Fruit fly (Drosophila melanogaster): ENCODE measurements around the gene pb.

pb gene

dm6 chr3R:6741983-6742382 lies at the start of gene pb:
pb (minus strand) TSS chr3R:6742063.
- no peak for TF ChIP-seq pan (optimal IDR thresholded peaks at IDR 0.05)
- TF ChIP-seq EcR (GFP tag; optimal IDR thresholded peaks at IDR 0.05) = no peak
- TF ChIP-seq Dll (optimal IDR thresholded peaks at IDR 0.05) = no peak
- TF ChIP-seq usp (GFP tag; optimal IDR thresholded peaks at IDR 0.05) = no peak

- no peak for TF ChIP-seq psq (optimal IDR thresholded peaks at IDR 0.05)
- peak; percentile 73 for TF ChIP-seq CG8478 (optimal IDR thresholded peaks at IDR 0.05)
- TF ChIP-seq usp (GFP tag; optimal IDR thresholded peaks at IDR 0.05) = no peak
- no peak for TF ChIP-seq pan (optimal IDR thresholded peaks at IDR 0.05)
- TF ChIP-seq Dll (optimal IDR thresholded peaks at IDR 0.05) = peak; percentile 71
- TF ChIP-seq EcR (GFP tag; optimal IDR thresholded peaks at IDR 0.05) = no peak
Measured at dm6 chr3R:6791189-6791886, 49.5 kb upstream of the pb start, which contains the start of gene Dfd. Dfd (plus strand) TSS chr3R:6791836.

DNA sequence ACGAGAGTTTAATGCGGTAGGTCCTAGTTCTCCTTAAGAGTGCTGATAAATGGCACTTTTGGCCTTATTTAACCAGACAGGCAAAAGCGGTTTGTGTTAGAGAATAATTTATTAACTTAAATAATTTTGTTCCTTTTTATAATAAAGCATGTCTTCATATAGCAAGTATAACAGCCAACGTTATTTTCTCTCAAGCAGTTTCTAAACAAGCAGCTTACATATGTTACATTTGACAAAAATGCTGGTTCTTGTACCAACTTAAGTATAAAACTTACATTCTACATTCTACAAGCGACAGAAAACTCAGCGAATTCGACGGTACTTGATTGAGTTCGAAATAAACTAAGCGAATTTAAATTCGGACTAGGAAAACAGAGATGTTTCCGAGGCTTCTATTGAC lies 38.1 kb upstream of the pb start:
- TF ChIP-seq psq (optimal IDR thresholded peaks at IDR 0.05) = no peak
- TF ChIP-seq pan (optimal IDR thresholded peaks at IDR 0.05) = no peak
- no peak for TF ChIP-seq usp (GFP tag; optimal IDR thresholded peaks at IDR 0.05)
- no peak for TF ChIP-seq Dll (optimal IDR thresholded peaks at IDR 0.05)
- no peak for TF ChIP-seq EcR (GFP tag; optimal IDR thresholded peaks at IDR 0.05)
- TF ChIP-seq CG8478 (optimal IDR thresholded peaks at IDR 0.05) = no peak

- no peak for TF ChIP-seq usp (GFP tag; optimal IDR thresholded peaks at IDR 0.05)
- no peak for TF ChIP-seq pan (optimal IDR thresholded peaks at IDR 0.05)
- TF ChIP-seq psq (optimal IDR thresholded peaks at IDR 0.05) = no peak
- no peak for TF ChIP-seq CG8478 (optimal IDR thresholded peaks at IDR 0.05)
- TF ChIP-seq Dll (optimal IDR thresholded peaks at IDR 0.05) = no peak
- TF ChIP-seq EcR (GFP tag; optimal IDR thresholded peaks at IDR 0.05) = no peak
Measured at dm6 chr3R:6776797-6777196, 34.9 kb upstream of the pb start.

dm6 chr3R:6771797-6772196 lies 29.9 kb upstream of the pb start:
- no peak for TF ChIP-seq usp (GFP tag; optimal IDR thresholded peaks at IDR 0.05)
- no peak for TF ChIP-seq CG8478 (optimal IDR thresholded peaks at IDR 0.05)
- no peak for TF ChIP-seq pan (optimal IDR thresholded peaks at IDR 0.05)

DNA sequence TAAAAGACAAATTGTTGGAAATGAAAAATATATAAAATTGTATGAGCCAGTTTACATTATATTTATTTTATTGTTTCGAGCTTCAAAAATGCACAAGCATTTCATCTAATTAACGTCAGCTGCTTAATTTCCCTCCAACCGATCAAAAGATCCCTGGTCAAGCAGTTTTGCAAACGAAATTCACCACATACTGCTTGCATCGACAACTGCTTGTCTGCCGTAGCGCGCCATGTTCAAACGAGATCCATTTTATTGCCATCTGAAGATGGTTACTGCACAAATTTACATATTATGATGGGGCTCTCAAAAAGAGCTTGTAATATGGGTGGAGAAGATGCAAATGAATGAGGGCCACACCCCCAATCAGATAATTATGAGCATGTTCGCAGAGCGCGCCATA lies 26.4 kb upstream of the pb start:
- TF ChIP-seq psq (optimal IDR thresholded peaks at IDR 0.05) = no peak
- no peak for TF ChIP-seq pan (optimal IDR thresholded peaks at IDR 0.05)
- no peak for TF ChIP-seq EcR (GFP tag; optimal IDR thresholded peaks at IDR 0.05)
- TF ChIP-seq Dll (optimal IDR thresholded peaks at IDR 0.05) = no peak

DNA sequence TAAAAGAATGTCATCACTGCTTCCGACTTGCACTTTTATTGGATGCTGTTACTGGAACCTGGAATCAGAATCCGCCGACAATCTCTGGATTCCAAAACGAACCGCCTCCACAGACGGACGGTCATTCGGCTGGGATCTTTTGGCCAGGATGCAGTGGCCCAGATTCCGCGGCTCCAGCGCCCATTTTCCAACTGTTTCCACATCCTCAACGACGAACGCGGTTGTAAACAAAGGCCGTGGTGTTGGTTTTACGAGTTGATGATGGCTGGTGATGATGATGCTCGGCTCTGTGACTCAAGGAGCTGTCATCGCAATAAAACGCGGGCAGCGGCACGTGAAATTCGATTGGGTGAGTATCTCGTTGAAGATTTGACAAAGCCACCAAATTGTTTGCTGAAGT lies 25.1 kb upstream of the pb start:
- TF ChIP-seq CG8478 (optimal IDR thresholded peaks at IDR 0.05) = no peak
- no peak for TF ChIP-seq pan (optimal IDR thresholded peaks at IDR 0.05)
- no peak for TF ChIP-seq EcR (GFP tag; optimal IDR thresholded peaks at IDR 0.05)
- no peak for TF ChIP-seq psq (optimal IDR thresholded peaks at IDR 0.05)
- TF ChIP-seq usp (GFP tag; optimal IDR thresholded peaks at IDR 0.05) = no peak
- TF ChIP-seq Dll (optimal IDR thresholded peaks at IDR 0.05) = no peak

dm6 chr3R:6766171-6766591 lies 24.3 kb upstream of the pb start:
- TF ChIP-seq EcR (GFP tag; optimal IDR thresholded peaks at IDR 0.05) (no peak), usp (GFP tag; optimal IDR thresholded peaks at IDR 0.05) (no peak), psq (optimal IDR thresholded peaks at IDR 0.05) (no peak), pan (optimal IDR thresholded peaks at IDR 0.05) (no peak)

- TF ChIP-seq psq (optimal IDR thresholded peaks at IDR 0.05) (no peak), Dll (optimal IDR thresholded peaks at IDR 0.05) (no peak), usp (GFP tag; optimal IDR thresholded peaks at IDR 0.05) (no peak)
Measured at dm6 chr3R:6764848-6765247, 23.0 kb upstream of the pb start.

DNA sequence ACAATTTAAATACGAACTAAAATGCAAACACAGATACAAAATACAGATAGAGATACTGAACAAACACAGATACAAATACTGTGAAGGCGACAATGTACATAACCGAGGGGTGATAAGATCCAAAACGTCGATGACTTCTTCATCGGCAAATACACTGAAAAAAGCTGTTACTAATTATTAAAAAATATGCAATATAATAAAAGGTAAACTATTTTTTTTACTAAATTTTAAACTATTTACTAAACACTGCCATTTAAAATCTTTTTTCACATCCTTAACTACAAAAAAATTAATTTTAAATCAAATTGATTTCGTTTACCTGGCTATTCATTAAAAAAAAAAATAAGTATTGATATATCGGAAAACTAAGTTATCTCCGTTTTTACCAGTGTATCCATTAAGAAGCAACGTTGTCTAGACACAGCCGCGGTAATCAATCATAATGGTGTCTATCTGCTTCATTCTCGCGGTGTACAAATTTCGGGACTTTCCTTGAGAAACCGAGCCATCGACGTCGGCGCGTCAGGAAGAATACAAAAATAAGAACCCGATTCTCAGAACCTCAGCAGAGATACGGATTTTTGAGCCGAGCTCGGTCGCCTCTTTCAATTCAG lies 21.0 kb upstream of the pb start:
- no peak for TF ChIP-seq psq (optimal IDR thresholded peaks at IDR 0.05)
- no peak for TF ChIP-seq Dll (optimal IDR thresholded peaks at IDR 0.05)
- TF ChIP-seq pan (optimal IDR thresholded peaks at IDR 0.05) = no peak
- no peak for TF ChIP-seq CG8478 (optimal IDR thresholded peaks at IDR 0.05)

- no peak for TF ChIP-seq EcR (GFP tag; optimal IDR thresholded peaks at IDR 0.05)
- no peak for TF ChIP-seq CG8478 (optimal IDR thresholded peaks at IDR 0.05)
- no peak for TF ChIP-seq psq (optimal IDR thresholded peaks at IDR 0.05)
- no peak for TF ChIP-seq usp (GFP tag; optimal IDR thresholded peaks at IDR 0.05)
- no peak for TF ChIP-seq pan (optimal IDR thresholded peaks at IDR 0.05)
- no peak for TF ChIP-seq Dll (optimal IDR thresholded peaks at IDR 0.05)
Measured at dm6 chr3R:6762188-6762643, 20.4 kb upstream of the pb start, which contains the start of gene Ama. Ama (plus strand) TSS chr3R:6762593.

DNA sequence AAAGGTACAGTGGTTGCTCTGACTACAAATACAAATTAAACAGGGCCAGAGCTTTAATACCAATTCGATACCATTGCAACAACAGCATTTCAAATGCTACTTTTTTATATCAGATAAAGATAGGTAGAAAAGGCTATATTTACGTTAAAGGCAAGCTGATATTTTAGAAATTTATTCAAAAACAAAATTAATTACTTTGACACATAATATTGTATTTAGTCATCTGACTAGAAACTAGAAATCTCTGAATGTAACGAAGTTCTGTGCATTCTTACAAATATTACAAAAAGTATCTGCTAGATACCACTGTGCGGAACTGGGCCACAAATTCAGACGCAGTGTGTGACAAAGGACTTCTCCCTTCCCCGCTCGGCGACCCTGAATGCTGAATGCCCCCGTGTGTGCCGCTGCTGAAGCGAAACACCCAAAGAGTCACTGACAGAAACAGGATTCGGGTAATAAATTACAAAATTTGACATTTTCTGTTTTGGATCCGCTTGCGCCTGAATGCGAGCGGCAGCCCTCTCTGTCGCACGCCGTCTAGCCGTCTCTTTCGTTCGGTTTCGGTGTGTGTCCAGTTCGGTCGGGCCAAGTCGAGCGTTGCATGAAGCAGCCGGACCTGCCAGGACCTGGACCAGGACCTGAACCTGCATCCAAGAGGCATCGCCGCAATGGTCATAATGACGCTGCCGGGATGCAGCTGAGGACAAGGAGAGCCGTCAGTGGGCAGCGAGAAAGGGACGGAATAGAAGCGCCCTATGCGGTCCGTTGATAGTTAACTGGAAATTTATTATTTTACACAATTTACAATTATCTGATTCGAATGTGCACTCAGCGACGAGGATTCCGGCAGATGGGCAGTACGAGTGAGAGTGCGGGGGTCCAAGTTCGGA lies 19.1 kb upstream of the pb start:
- TF ChIP-seq pan (optimal IDR thresholded peaks at IDR 0.05) = no peak
- no peak for TF ChIP-seq usp (GFP tag; optimal IDR thresholded peaks at IDR 0.05)
- TF ChIP-seq CG8478 (optimal IDR thresholded peaks at IDR 0.05) = no peak
- no peak for TF ChIP-seq psq (optimal IDR thresholded peaks at IDR 0.05)
- no peak for TF ChIP-seq EcR (GFP tag; optimal IDR thresholded peaks at IDR 0.05)
- TF ChIP-seq Dll (optimal IDR thresholded peaks at IDR 0.05) = no peak

Measured in whole organism.